Worm (Caenorhabditis elegans): ENCODE results near the gene ilcr-1.

ilcr-1 gene

DNA sequence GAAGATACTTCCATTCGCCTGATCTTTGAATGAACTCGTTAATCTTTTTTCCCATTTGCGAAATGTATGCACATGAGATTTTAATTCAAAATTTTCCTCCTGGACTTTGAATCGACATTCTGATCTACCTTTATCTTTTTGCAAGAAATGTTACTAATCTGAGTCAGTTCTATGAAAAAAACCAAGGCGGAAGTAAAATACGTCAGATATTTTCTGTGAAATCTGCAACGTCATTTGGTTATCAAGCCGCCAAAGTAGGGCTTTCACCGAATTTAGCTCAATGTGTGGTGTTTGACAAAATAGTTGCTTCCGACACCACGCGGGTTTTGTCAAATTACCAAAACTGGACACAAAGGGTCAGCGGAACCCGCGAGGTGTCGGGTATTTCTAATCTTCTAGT, 1.4 kb upstream of the ilcr-1 start (continued):
- TF ChIP-seq cebp-2 (GFP tag; IDR thresholded peaks at IDR 0.05) (no peak), ceh-79 (tag; optimal IDR thresholded peaks at IDR 0.05) (no peak)

DNA sequence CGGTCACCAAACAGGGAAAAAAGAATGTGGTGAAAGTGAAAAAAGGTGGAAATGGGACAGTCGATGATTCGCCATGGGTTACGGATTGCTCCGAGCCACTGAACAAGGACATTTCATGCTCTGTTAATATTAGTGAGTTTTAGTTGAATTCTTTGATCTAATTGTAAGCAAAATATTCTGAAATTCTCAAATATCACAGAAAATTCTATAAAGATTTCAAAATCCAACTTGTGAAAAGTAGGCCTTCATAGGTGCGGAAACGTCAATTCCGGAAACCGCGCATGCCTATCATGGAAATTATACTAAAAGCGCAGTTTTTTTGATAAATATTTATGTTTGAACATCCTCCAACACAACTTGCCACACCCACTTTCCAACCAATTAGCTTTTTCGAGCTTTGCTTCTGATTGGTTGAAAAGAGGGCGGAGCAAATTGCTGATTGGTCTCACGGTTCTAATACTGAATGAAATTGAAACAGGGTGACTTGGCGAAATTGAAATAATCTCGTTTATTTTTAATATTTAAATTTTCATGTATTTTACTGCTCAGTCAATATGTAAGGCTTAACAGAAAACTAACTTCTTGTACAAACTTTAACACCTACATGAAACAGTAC, 621 bp downstream of the ilcr-1 start:
- TF ChIP-seq akir-1 (GFP tag; optimal IDR thresholded peaks at IDR 0.05) = no peak
- TF ChIP-seq lin-35 (GFP tag; optimal IDR thresholded peaks at IDR 0.05) = no peak
- TF ChIP-seq hlh-26 (GFP tag; conservative IDR thresholded peaks at IDR 0.05) = no peak
- no peak for TF ChIP-seq ceh-79 (tag; optimal IDR thresholded peaks at IDR 0.05)
- TF ChIP-seq egl-18 (GFP tag; IDR thresholded peaks at IDR 0.05) = no peak
- no peak for TF ChIP-seq C17E4.6 (GFP tag; IDR thresholded peaks at IDR 0.05)
- TF ChIP-seq D2030.7 (GFP tag; IDR thresholded peaks at IDR 0.05) = no peak
- no peak for TF ChIP-seq tbx-9 (tag; optimal IDR thresholded peaks at IDR 0.05; ENCODE audit: borderline replicate concordance)
- TF ChIP-seq zfh-2 (GFP tag; conservative IDR thresholded peaks at IDR 0.05) = no peak
- TF ChIP-seq attf-3 (GFP tag; conservative IDR thresholded peaks at IDR 0.05) = no peak
- no peak for TF ChIP-seq ama-1 (optimal IDR thresholded peaks at IDR 0.05)
- no peak for TF ChIP-seq ama-1 (GFP tag; optimal IDR thresholded peaks at IDR 0.05)
- no peak for TF ChIP-seq lin-26 (GFP tag; IDR thresholded peaks at IDR 0.05)
- no peak for TF ChIP-seq Y95B8A.8 (GFP tag; IDR thresholded peaks at IDR 0.05)

DNA sequence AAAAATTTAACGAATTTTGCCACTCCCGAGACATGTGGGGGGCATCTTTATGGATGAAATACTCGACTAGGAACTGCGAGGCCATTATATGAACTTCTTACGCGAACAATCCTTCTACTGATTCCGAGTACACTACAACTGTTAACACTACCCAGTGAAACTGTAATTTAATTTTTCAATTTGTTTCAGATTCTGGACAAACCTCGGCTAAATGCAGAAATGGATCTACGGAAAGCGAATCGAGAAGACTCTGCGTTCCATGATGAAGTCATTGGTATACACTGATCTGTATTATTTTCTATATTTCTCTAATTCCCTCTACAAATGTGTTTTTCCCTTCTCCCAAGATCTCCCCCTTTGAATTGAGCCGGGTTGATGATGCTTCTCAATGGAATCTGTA, 8.7 kb downstream of the ilcr-1 start:
- TF ChIP-seq F55B11.4 (tag; optimal IDR thresholded peaks at IDR 0.05; ENCODE audit: borderline replicate concordance, insufficient read depth) (no peak), madf-8 (GFP tag; conservative IDR thresholded peaks at IDR 0.05) (no peak), F57A8.1 (GFP tag; optimal IDR thresholded peaks at IDR 0.05) (no peak), ztf-6 (GFP tag; IDR thresholded peaks at IDR 0.05) (no peak), Y67H2A.10 (GFP tag; conservative IDR thresholded peaks at IDR 0.05) (no peak), ceh-100 (GFP tag; IDR thresholded peaks at IDR 0.05) (no peak), F57C9.4 (tag; optimal IDR thresholded peaks at IDR 0.05) (no peak), ceh-58 (GFP tag; IDR thresholded peaks at IDR 0.05) (no peak), F10E7.11 (tag; optimal IDR thresholded peaks at IDR 0.05) (no peak), pha-4 (tag; optimal IDR thresholded peaks at IDR 0.05) (no peak), nhr-120 (GFP tag; IDR thresholded peaks at IDR 0.05) (no peak), D2030.7 (GFP tag; IDR thresholded peaks at IDR 0.05) (no peak), ceh-91 (GFP tag; IDR thresholded peaks at IDR 0.05) (no peak), cebp-1 (GFP tag; IDR thresholded peaks at IDR 0.05) (no peak), cebp-1 (tag; optimal IDR thresholded peaks at IDR 0.05) (no peak), lsl-1 (GFP tag; optimal IDR thresholded peaks at IDR 0.05) (no peak), snpc-1.1 (tag; optimal IDR thresholded peaks at IDR 0.05; ENCODE audit: insufficient read depth) (no peak), let-607 (tag; optimal IDR thresholded peaks at IDR 0.05) (no peak), hlh-26 (GFP tag; conservative IDR thresholded peaks at IDR 0.05) (no peak), ccch-3 (GFP tag; optimal IDR thresholded peaks at IDR 0.05) (no peak), nfyb-1 (GFP tag; IDR thresholded peaks at IDR 0.05) (no peak)

DNA sequence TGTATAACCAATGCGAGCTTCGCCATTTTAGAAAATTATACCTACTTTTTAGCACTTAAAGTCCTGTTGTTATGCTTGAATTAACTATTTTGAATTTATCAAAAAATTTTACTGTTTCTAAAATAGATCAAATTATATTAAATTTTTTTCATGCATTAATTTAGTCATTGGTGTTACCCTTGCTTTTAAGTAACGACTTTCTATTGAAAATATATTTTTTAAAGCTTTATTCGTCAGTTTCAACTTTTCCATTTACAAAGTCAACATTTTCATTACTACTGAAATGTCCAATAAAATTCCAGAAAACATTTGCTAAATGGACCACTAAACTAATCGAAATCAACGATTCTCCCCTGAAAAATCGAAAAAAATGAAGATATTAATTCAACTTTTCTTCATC, 15.3 kb downstream of the ilcr-1 start, which contains the start of gene Y64G10A.7:
Gene Y64G10A.7 (plus strand): TSS at position 301 of the 400 bp plus-strand sequence.
- no peak for TF ChIP-seq hrde-1 (tag; optimal IDR thresholded peaks at IDR 0.05; ENCODE audit: borderline replicate concordance)
- no peak for TF ChIP-seq nhr-80 (tag; optimal IDR thresholded peaks at IDR 0.05)
- no peak for TF ChIP-seq F22D6.2 (tag; optimal IDR thresholded peaks at IDR 0.05)
- no peak for TF ChIP-seq unc-130 (GFP tag; optimal IDR thresholded peaks at IDR 0.05)
- no peak for TF ChIP-seq lsl-1 (GFP tag; optimal IDR thresholded peaks at IDR 0.05)
- TF ChIP-seq B0019.2 (GFP tag; conservative IDR thresholded peaks at IDR 0.05) = no peak
- no peak for TF ChIP-seq chd-7 (tag; optimal IDR thresholded peaks at IDR 0.05)
- no peak for TF ChIP-seq ceh-27 (GFP tag; optimal IDR thresholded peaks at IDR 0.05)
- TF ChIP-seq pha-4 (tag; optimal IDR thresholded peaks at IDR 0.05) = no peak
- no peak for TF ChIP-seq nhr-120 (GFP tag; IDR thresholded peaks at IDR 0.05)
- no peak for TF ChIP-seq ama-1 (optimal IDR thresholded peaks at IDR 0.05)
- TF ChIP-seq ama-1 (GFP tag; optimal IDR thresholded peaks at IDR 0.05) = no peak
- no peak for TF ChIP-seq efl-1 (GFP tag; optimal IDR thresholded peaks at IDR 0.05)
- no peak for TF ChIP-seq snpc-1.1 (tag; optimal IDR thresholded peaks at IDR 0.05; ENCODE audit: insufficient read depth)
- TF ChIP-seq rcor-1 (GFP tag; IDR thresholded peaks at IDR 0.05) = no peak
- no peak for TF ChIP-seq bed-1 (GFP tag; IDR thresholded peaks at IDR 0.05)
- TF ChIP-seq gei-17 (GFP tag; optimal IDR thresholded peaks at IDR 0.05) = no peak
